Worm (Caenorhabditis elegans) whole organism, L2 larva: ENCODE data around the gene K01A6.4.

Experiments
- C34F6.9 ChIP-seq: fragments of 150-350 bp; optimal IDR thresholded peaks from 2 replicates; lab custom pipeline; 2014; ENCODE audit warnings: missing biosample characterization, missing genetic modification characterization
- F13H6.1 ChIP-seq: sonication (generic microtip); optimal IDR thresholded peaks from 2 replicates; lab custom pipeline; 2016; ENCODE audit warnings: missing genetic modification characterization, missing compliant biosample characterization
- R02D3.7 ChIP-seq: fragments of 150-350 bp; optimal IDR thresholded peaks from 2 replicates; lab custom pipeline; 2014; ENCODE audit warnings: missing biosample characterization, missing genetic modification characterization
- Y55F3AM.14 ChIP-seq: fragments of 200-800 bp; sonication (Bioruptor generic); optimal IDR thresholded peaks from 2 replicates; lab custom pipeline; 2018; ENCODE audit warnings: mild to moderate bottlenecking, missing genetic modification characterization, missing compliant biosample characterization
- alr-1 ChIP-seq: fragments of 150-350 bp; optimal IDR thresholded peaks from 2 replicates; lab custom pipeline; 2014; ENCODE audit warnings: missing biosample characterization, missing genetic modification characterization
- blmp-1 ChIP-seq: sonication (generic microtip); optimal IDR thresholded peaks from 2 replicates; lab custom pipeline; 2017; ENCODE audit warnings: missing genetic modification characterization, mild to moderate bottlenecking, missing compliant biosample characterization, antibody characterized with exemption, moderate library complexity; ENCODE audit not compliant: insufficient read depth
- ceh-16 ChIP-seq: fragments of 150-350 bp; optimal IDR thresholded peaks from 2 replicates; lab custom pipeline; 2014; ENCODE audit warnings: missing biosample characterization, missing genetic modification characterization
- ceh-82 ChIP-seq: fragments of 150-350 bp; optimal IDR thresholded peaks from 2 replicates; lab custom pipeline; 2014; ENCODE audit warnings: missing biosample characterization, missing genetic modification characterization
- crh-2 ChIP-seq: sonication (generic microtip); optimal IDR thresholded peaks from 2 replicates; lab custom pipeline; 2017; ENCODE audit warnings: missing biosample characterization, missing genetic modification characterization
- egl-27 ChIP-seq: sonication (generic microtip); optimal IDR thresholded peaks from 3 replicates; lab custom pipeline; 2017; ENCODE audit warnings: missing biosample characterization, missing genetic modification reagents, missing genetic modification characterization
- elt-1 ChIP-seq: fragments of 150-350 bp; optimal IDR thresholded peaks from 2 replicates; lab custom pipeline; 2014; ENCODE audit warnings: missing biosample characterization, missing genetic modification characterization
- elt-3 ChIP-seq: sonication (generic microtip); optimal IDR thresholded peaks from 2 replicates; lab custom pipeline; 2017; ENCODE audit warnings: missing biosample characterization, missing genetic modification characterization
- fos-1 ChIP-seq: fragments of 150-350 bp; optimal IDR thresholded peaks from 2 replicates; lab custom pipeline; 2014; ENCODE audit warnings: missing biosample characterization, missing genetic modification characterization
- gmeb-1 ChIP-seq: fragments of 150-350 bp; optimal IDR thresholded peaks from 2 replicates; lab custom pipeline; 2014; ENCODE audit warnings: missing biosample characterization, missing genetic modification characterization
- lin-11 ChIP-seq: fragments of 150-350 bp; sonication (generic microtip); optimal IDR thresholded peaks from 2 replicates; lab custom pipeline; 2014; ENCODE audit warnings: missing biosample characterization, missing genetic modification characterization, inconsistent platforms, mixed read lengths
- lin-39 ChIP-seq: fragments of 150-350 bp; optimal IDR thresholded peaks from 2 replicates; lab custom pipeline; 2014; ENCODE audit warnings: missing biosample characterization, missing genetic modification reagents, missing genetic modification characterization
- mab-5 ChIP-seq: fragments of 150-350 bp; optimal IDR thresholded peaks from 2 replicates; lab custom pipeline; 2014; ENCODE audit warnings: missing biosample characterization, missing genetic modification characterization
- mbf-1 ChIP-seq: sonication (generic microtip); optimal IDR thresholded peaks from 2 replicates; lab custom pipeline; 2017; ENCODE audit warnings: missing biosample characterization, missing genetic modification characterization
- nhr-11 ChIP-seq: fragments of 150-350 bp; optimal IDR thresholded peaks from 2 replicates; lab custom pipeline; 2014; ENCODE audit warnings: missing biosample characterization, missing genetic modification characterization
- nhr-12 ChIP-seq: fragments of 150-350 bp; optimal IDR thresholded peaks from 2 replicates; lab custom pipeline; 2014; ENCODE audit warnings: missing biosample characterization, missing genetic modification characterization
- nhr-129 ChIP-seq: fragments of 150-350 bp; optimal IDR thresholded peaks from 2 replicates; lab custom pipeline; 2014; ENCODE audit warnings: missing biosample characterization, missing genetic modification characterization
- nhr-21 ChIP-seq: fragments of 150-350 bp; optimal IDR thresholded peaks from 2 replicates; lab custom pipeline; 2014; ENCODE audit warnings: missing biosample characterization, missing genetic modification characterization
- nhr-237 ChIP-seq: fragments of 150-350 bp; optimal IDR thresholded peaks from 2 replicates; lab custom pipeline; 2014; ENCODE audit warnings: missing biosample characterization, missing genetic modification characterization
- nhr-25 ChIP-seq: fragments of 150-350 bp; sonication (generic microtip); optimal IDR thresholded peaks from 3 replicates; lab custom pipeline; 2014; ENCODE audit warnings: missing biosample characterization, missing genetic modification characterization
- nhr-6 ChIP-seq: fragments of 150-350 bp; optimal IDR thresholded peaks from 2 replicates; lab custom pipeline; 2014; ENCODE audit warnings: missing biosample characterization, missing genetic modification characterization
- nhr-77 ChIP-seq: fragments of 150-350 bp; optimal IDR thresholded peaks from 2 replicates; lab custom pipeline; 2014; ENCODE audit warnings: missing biosample characterization, missing genetic modification characterization
- peb-1 ChIP-seq: fragments of 150-350 bp; optimal IDR thresholded peaks from 2 replicates; lab custom pipeline; 2014; ENCODE audit warnings: missing biosample characterization, missing genetic modification characterization
- sem-4 ChIP-seq: fragments of 150-350 bp; optimal IDR thresholded peaks from 2 replicates; lab custom pipeline; 2014; ENCODE audit warnings: missing biosample characterization, missing genetic modification reagents, missing genetic modification characterization
- sma-3 ChIP-seq: sonication (generic microtip); optimal IDR thresholded peaks from 2 replicates; lab custom pipeline; 2016; ENCODE audit warnings: missing genetic modification reagents, missing genetic modification characterization, missing compliant biosample characterization
- sma-9 ChIP-seq, 2 experiments: fragments of 150-350 bp in 1 of 2; sonication (generic microtip) in 1 of 2; optimal IDR thresholded peaks; 2 replicates each; lab custom pipeline; 2014 to 2016; ENCODE audit warnings: missing genetic modification characterization in 2 of 2, mild to moderate bottlenecking in 1 of 2, missing biosample characterization in 1 of 2, missing compliant biosample characterization in 1 of 2, missing genetic modification reagents in 1 of 2, moderate library complexity in 1 of 2
- snpc-4 ChIP-seq: fragments of 150-350 bp; optimal IDR thresholded peaks from 2 replicates; lab custom pipeline; 2014; ENCODE audit warnings: missing biosample characterization, missing genetic modification characterization
- unc-39 ChIP-seq: fragments of 150-350 bp; optimal IDR thresholded peaks from 2 replicates; lab custom pipeline; 2014; ENCODE audit warnings: missing biosample characterization, missing genetic modification characterization
- unc-55 ChIP-seq: fragments of 150-350 bp; sonication (generic microtip); optimal IDR thresholded peaks from 3 replicates; lab custom pipeline; 2014; ENCODE audit warnings: missing biosample characterization, missing genetic modification reagents, missing genetic modification characterization
- zag-1 ChIP-seq: fragments of 150-350 bp; optimal IDR thresholded peaks from 2 replicates; lab custom pipeline; 2014; ENCODE audit warnings: missing biosample characterization, missing genetic modification characterization
- ztf-1 ChIP-seq: fragments of 200-800 bp; sonication (Bioruptor generic); conservative IDR thresholded peaks from 2 replicates; pipeline ENCODE4 v1.3.6; 2022; ENCODE audit warnings: missing genetic modification characterization, missing compliant biosample characterization
- ztf-11 ChIP-seq: sonication (generic microtip); optimal IDR thresholded peaks from 2 replicates; lab custom pipeline; 2017; ENCODE audit warnings: missing biosample characterization, missing genetic modification characterization
- ztf-4 ChIP-seq: fragments of 150-350 bp; optimal IDR thresholded peaks from 2 replicates; lab custom pipeline; 2014; ENCODE audit warnings: missing biosample characterization, missing genetic modification characterization

The K01A6.4 gene

DNA sequence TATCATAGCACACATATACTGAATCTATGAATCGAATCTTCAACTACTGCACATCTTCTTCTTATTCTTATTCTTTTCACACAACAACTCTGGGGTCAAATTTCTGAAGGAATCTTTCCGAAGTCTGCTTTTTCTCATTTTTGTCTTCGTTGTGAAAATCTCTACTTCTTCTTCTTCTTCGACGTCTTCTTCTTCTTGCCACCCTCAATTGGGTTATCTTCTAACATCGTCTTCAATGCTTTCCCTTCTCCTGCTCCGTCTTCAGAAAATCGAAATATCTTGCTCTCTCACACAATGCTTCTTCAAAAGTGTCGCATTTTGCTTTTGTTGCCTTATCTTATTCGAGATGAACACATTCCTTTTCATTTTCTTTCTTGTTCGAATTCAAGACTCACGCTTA is 16.8 kb downstream of the K01A6.4 start:
- TF ChIP-seq ceh-82 (tag; lab: Kevin White, UChicago) (no peak), unc-39 (tag; lab: Kevin White, UChicago) (no peak), alr-1 (no peak), elt-1 (no peak), mab-5 (tag; lab: Kevin White, UChicago) (no peak), elt-3 (tag; lab: Kevin White, UChicago) (no peak), nhr-12 (no peak), nhr-237 (tag; lab: Kevin White, UChicago) (no peak), ztf-1 (no peak), ztf-11 (tag; lab: Kevin White, UChicago) (no peak), nhr-129 (no peak), unc-55 (GFP tag; lab: Kevin White, UChicago) (no peak), ztf-4 (no peak), nhr-21 (tag; lab: Kevin White, UChicago) (no peak), sem-4 (tag; lab: Kevin White, UChicago) (no peak), gmeb-1 (tag; lab: Kevin White, UChicago) (no peak), blmp-1 (tag; lab: Kevin White, UChicago) (no peak)

DNA sequence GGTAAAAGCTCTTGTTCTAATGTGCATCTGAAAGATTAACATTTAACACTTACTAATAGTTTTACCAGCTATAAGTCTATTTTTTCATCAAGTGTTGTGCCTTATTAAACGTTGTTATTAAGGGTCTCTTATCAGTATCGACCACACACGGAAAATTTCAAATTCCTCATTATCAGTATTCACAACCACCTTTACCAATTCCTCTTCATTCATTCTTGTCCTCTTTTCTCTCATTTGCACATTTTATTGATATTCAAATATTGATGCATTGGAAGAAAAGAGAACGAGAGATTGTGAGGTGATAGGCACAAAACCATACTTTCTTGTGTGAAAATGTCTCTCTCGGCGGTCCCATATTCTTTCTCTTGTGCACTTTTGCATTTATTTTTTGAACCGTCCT is 18.2 kb downstream of the K01A6.4 start:
- TF ChIP-seq R02D3.7 (tag; lab: Kevin White, UChicago) (no peak), fos-1 (tag; lab: Kevin White, UChicago) (peak; percentile 75), crh-2 (tag; lab: Kevin White, UChicago) (peak; percentile 2)

DNA sequence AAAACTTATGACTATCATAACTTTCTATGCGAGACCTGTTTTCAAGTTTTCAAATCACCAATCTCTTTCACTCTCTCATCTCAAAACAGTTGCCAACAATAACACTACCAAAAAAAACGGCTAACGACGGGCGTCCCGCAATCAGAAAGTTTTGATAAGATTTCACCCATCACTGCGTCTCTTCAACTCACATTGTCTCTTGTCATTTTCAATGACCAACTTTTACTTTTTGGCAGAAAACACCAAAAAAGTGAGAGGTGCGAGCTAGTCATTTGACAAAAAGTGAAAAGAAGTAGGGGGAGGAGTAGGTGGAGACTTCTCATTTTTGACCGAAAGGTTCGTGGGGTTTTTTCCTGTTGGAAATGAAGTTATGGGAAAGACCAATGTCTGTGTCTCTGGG is 21.5 kb downstream of the K01A6.4 start:
- TF ChIP-seq elt-1 (no peak), crh-2 (tag; lab: Kevin White, UChicago) (no peak), gmeb-1 (tag; lab: Kevin White, UChicago) (no peak), blmp-1 (tag; lab: Kevin White, UChicago) (peak; percentile 97), sma-3 (GFP tag; lab: Kevin White, UChicago) (no peak), C34F6.9 (tag; lab: Kevin White, UChicago) (no peak), nhr-129 (no peak)

DNA sequence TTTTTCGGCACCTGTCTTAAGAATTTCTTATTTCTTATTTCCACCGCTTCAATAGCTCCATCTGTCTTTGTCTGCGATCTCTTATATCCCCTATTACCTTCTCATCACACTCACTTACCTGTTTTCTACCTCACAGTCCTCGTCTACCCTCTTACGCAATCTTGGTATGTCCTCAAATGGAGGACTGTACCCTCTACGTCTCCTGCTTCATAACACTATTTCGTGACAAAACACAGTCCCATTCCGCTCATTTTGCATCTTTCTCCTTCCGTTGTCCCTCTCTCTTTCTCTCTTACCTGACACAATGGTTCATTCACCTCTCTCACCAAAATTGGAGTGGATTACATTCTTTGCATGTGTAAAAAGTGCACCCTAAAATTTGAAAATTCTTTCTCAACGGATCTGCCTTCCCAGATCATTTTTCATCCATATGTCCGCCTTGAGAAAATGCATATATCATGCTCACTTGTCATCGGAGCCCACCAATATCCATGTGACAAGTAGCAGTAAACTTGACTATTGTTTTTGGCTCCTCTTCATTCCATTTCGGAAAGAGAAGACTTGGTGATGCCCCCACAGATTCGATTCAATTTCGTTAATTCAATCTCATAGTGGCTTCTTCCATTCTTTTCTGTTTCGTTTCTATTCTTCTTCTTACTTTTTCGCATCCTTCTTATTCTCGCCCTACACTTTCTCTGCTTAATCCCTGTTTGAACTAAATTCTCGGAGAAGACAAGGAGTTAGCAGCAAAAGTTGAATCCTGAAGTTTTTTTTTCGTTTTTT is 22.8 kb downstream of the K01A6.4 start:
- TF ChIP-seq zag-1 (peak; percentile 18), ztf-11 (tag; lab: Kevin White, UChicago) (no peak), nhr-129 (peak; percentile 24), lin-39 (no peak), unc-55 (GFP tag; lab: Kevin White, UChicago) (peak; percentile 33)

DNA sequence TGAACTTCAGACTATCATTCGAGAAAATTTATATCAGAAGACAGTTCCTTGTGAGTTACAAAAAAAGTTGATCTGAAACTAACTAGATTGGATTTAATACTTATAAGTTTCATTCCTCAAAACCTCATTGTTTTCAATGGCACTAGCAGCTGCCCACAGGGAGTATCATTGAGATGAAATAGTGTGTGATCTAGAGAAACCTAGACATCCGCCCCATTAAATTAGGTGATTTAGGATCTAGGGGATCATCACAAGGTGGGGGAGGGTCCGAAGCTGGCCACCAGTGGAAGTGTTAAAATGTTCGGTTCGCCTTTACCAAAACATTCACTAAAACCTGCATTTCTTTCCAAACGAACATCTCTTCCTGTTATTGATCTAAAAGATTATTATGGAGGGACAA is 23.7 kb downstream of the K01A6.4 start:
- TF ChIP-seq ztf-1 (no peak), egl-27 (tag; lab: Kevin White, UChicago) (no peak), sma-3 (GFP tag; lab: Kevin White, UChicago) (no peak), mbf-1 (tag; lab: Kevin White, UChicago) (no peak), nhr-6 (no peak)

DNA sequence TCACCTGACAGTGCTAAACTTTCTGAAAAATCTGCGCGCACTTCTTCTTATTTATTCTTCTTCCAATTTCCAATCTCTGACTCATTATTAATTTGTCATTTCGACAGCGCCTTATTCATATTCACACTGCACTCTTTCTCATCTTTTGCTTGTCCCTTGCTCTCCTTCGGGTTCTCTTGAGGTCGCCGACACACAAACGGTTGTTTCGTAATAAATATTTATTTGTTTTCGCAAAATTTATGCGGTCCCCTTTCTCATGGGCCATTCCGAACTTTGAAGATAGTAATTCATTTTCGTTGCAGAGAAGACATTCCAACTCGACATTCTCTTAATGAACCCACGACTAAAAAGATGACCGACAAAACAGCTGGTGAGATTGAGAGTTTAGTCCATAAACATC is 25.4 kb downstream of the K01A6.4 start, which contains the start of gene magi-1:
magi-1 (plus strand) TSS at position 301 of the 400 bp plus-strand sequence.
- TF ChIP-seq elt-1 (no peak), sma-9 (GFP tag; optimal IDR thresholded peaks at IDR 0.05; lab: Kevin White, UChicago) (no peak), sma-9 (tag; optimal IDR thresholded peaks at IDR 0.05; lab: Kevin White, UChicago) (no peak), lin-11 (tag; lab: Kevin White, UChicago) (no peak), unc-55 (GFP tag; lab: Kevin White, UChicago) (no peak), zag-1 (no peak), ztf-11 (tag; lab: Kevin White, UChicago) (no peak), alr-1 (no peak), nhr-6 (no peak), nhr-11 (tag; lab: Kevin White, UChicago) (no peak), fos-1 (tag; lab: Kevin White, UChicago) (no peak), ceh-16 (tag; lab: Kevin White, UChicago) (no peak), snpc-4 (tag; lab: Kevin White, UChicago) (no peak), sem-4 (tag; lab: Kevin White, UChicago) (no peak), Y55F3AM.14 (GFP tag; lab: Kevin White, UChicago) (no peak), gmeb-1 (tag; lab: Kevin White, UChicago) (no peak), nhr-77 (tag; lab: Kevin White, UChicago) (no peak), nhr-21 (tag; lab: Kevin White, UChicago) (no peak), nhr-25 (tag; lab: Kevin White, UChicago) (no peak), peb-1 (tag; lab: Kevin White, UChicago) (no peak), F13H6.1 (no peak)
